Fruit fly (Drosophila melanogaster) whole organism, embryonic: ENCODE data around the gene Urm1.

Experiments
- Abd-B ChIP-seq: fragments of 200-800 bp; sonication (Bioruptor generic); optimal IDR thresholded peaks from 2 replicates; lab custom pipeline; 2018; ENCODE audit warnings: missing biosample characterization, mild to moderate bottlenecking, missing genetic modification characterization, moderate library complexity
- Atf-2 ChIP-seq: fragments of 200-800 bp; sonication (Bioruptor generic); optimal IDR thresholded peaks from 2 replicates; lab custom pipeline; 2016; ENCODE audit warnings: missing biosample characterization, missing genetic modification characterization
- Blimp-1 ChIP-seq: fragments of 200-800 bp; sonication (Bioruptor generic); optimal IDR thresholded peaks from 3 replicates; lab custom pipeline; 2018; ENCODE audit warnings: missing biosample characterization, missing genetic modification characterization, mild to moderate bottlenecking, moderate library complexity, missing genetic modification reagents
- CG10979 ChIP-seq: fragments of 200-800 bp; sonication (Bioruptor generic); optimal IDR thresholded peaks from 2 replicates; lab custom pipeline; 2018; ENCODE audit warnings: missing biosample characterization, mild to moderate bottlenecking, missing genetic modification characterization, moderate library complexity
- CG11504 ChIP-seq: fragments of 200-800 bp; sonication (Bioruptor generic); optimal IDR thresholded peaks from 3 replicates; lab custom pipeline; 2019; ENCODE audit warnings: missing biosample characterization, mild to moderate bottlenecking, missing genetic modification characterization, moderate library complexity
- CG12744 ChIP-seq: fragments of 200-800 bp; sonication (Bioruptor generic); optimal IDR thresholded peaks from 2 replicates; lab custom pipeline; 2016; ENCODE audit warnings: missing biosample characterization, missing genetic modification characterization
- CG12769 ChIP-seq: fragments of 200-800 bp; sonication (Bioruptor generic); optimal IDR thresholded peaks from 2 replicates; lab custom pipeline; 2019; ENCODE audit warnings: missing biosample characterization, mild to moderate bottlenecking, missing genetic modification characterization, moderate library complexity
- CG13894 ChIP-seq: fragments of 200-800 bp; sonication (Bioruptor generic); optimal IDR thresholded peaks from 3 replicates; lab custom pipeline; 2018; ENCODE audit warnings: missing biosample characterization, mild to moderate bottlenecking, missing genetic modification characterization, moderate library complexity
- CG17359 ChIP-seq: fragments of 200-800 bp; sonication (Bioruptor generic); optimal IDR thresholded peaks from 3 replicates; lab custom pipeline; 2018; ENCODE audit warnings: missing biosample characterization, mild to moderate bottlenecking, missing genetic modification characterization, moderate library complexity
- CG17385 ChIP-seq: fragments of 200-800 bp; sonication (Bioruptor generic); optimal IDR thresholded peaks from 3 replicates; lab custom pipeline; 2018; ENCODE audit warnings: missing biosample characterization, mild to moderate bottlenecking, missing genetic modification characterization
- CG18764 ChIP-seq: fragments of 200-800 bp; sonication (Bioruptor generic); optimal IDR thresholded peaks from 3 replicates; lab custom pipeline; 2016; ENCODE audit warnings: missing biosample characterization, missing genetic modification characterization
- CG2712 ChIP-seq: fragments of 200-800 bp; optimal IDR thresholded peaks from 3 replicates; lab custom pipeline; 2019; ENCODE audit warnings: missing biosample characterization, mild to moderate bottlenecking, missing genetic modification characterization, moderate library complexity
- CG30403 ChIP-seq: fragments of 200-800 bp; sonication (Bioruptor generic); optimal IDR thresholded peaks from 3 replicates; lab custom pipeline; 2016; ENCODE audit warnings: missing biosample characterization, missing genetic modification characterization
- CG31441 ChIP-seq: fragments of 200-800 bp; sonication (Bioruptor generic); IDR thresholded peaks from 2 replicates; pipeline ENCODE4 v1.3.6; 2022; ENCODE audit warnings: missing biosample characterization, missing genetic modification characterization
- CG5953 ChIP-seq: fragments of 200-800 bp; sonication (Bioruptor generic); IDR thresholded peaks from 2 replicates; pipeline ENCODE4 v1.3.6; 2022; ENCODE audit warnings: missing biosample characterization, missing genetic modification characterization
- CG6689 ChIP-seq: fragments of 200-800 bp; sonication (Bioruptor generic); IDR thresholded peaks from 2 replicates; pipeline ENCODE4 v1.3.6; 2022; ENCODE audit warnings: missing biosample characterization, missing genetic modification characterization
- CG7786 ChIP-seq: fragments of 200-800 bp; sonication (Bioruptor generic); optimal IDR thresholded peaks from 2 replicates; lab custom pipeline; 2016; ENCODE audit warnings: missing biosample characterization, missing genetic modification characterization
- CG7839 ChIP-seq: fragments of 200-800 bp; sonication (Bioruptor generic); optimal IDR thresholded peaks from 3 replicates; lab custom pipeline; 2018; ENCODE audit warnings: missing biosample characterization, mild to moderate bottlenecking, missing genetic modification characterization, moderate library complexity
- CG7963 ChIP-seq: fragments of 200-800 bp; sonication (Bioruptor generic); IDR thresholded peaks from 3 replicates; pipeline ENCODE4 v1.3.6; 2022; ENCODE audit warnings: missing biosample characterization, missing genetic modification characterization; ENCODE audit not compliant: partially characterized antibody
- CG9876 ChIP-seq: fragments of 200-800 bp; sonication (Bioruptor generic); optimal IDR thresholded peaks from 2 replicates; lab custom pipeline; 2016; ENCODE audit warnings: missing biosample characterization, missing genetic modification characterization
- Dip3 ChIP-seq: fragments of 200-800 bp; sonication (Bioruptor generic); optimal IDR thresholded peaks from 3 replicates; lab custom pipeline; 2016; ENCODE audit warnings: missing biosample characterization, missing genetic modification characterization
- Doc2 ChIP-seq: fragments of 200-800 bp; sonication (Bioruptor generic); IDR thresholded peaks from 2 replicates; pipeline ENCODE4 v1.3.6; 2022; ENCODE audit warnings: missing biosample characterization, missing genetic modification characterization
- Drgx ChIP-seq: fragments of 200-800 bp; sonication (Bioruptor generic); IDR thresholded peaks from 2 replicates; pipeline ENCODE4 v1.3.6; 2022; ENCODE audit warnings: missing biosample characterization, missing genetic modification characterization
- Ets65A ChIP-seq: fragments of 200-800 bp; sonication (Bioruptor generic); peaks from one replicate; lab custom pipeline; 2016; ENCODE audit warnings: missing biosample characterization, missing genetic modification characterization
- Lhr ChIP-seq: fragments of 200-800 bp; sonication (Bioruptor generic); optimal IDR thresholded peaks from 3 replicates; lab custom pipeline; 2017; ENCODE audit warnings: mild to moderate bottlenecking, missing biosample characterization, missing genetic modification reagents, missing genetic modification characterization
- NK7.1 ChIP-seq: fragments of 200-800 bp; sonication (Bioruptor generic); optimal IDR thresholded peaks from 3 replicates; lab custom pipeline; 2016; ENCODE audit warnings: missing biosample characterization, missing genetic modification characterization
- Oli ChIP-seq: fragments of 200-800 bp; sonication (Bioruptor generic); optimal IDR thresholded peaks from 2 replicates; lab custom pipeline; 2018; ENCODE audit warnings: missing biosample characterization, mild to moderate bottlenecking, missing genetic modification characterization, moderate library complexity
- Ptx1 ChIP-seq: fragments of 200-800 bp; sonication (Bioruptor generic); IDR thresholded peaks from 2 replicates; pipeline ENCODE4 v1.3.6; 2022; ENCODE audit warnings: missing biosample characterization, missing genetic modification characterization
- Sox102F ChIP-seq: fragments of 200-800 bp; sonication (Bioruptor generic); optimal IDR thresholded peaks from 2 replicates; lab custom pipeline; 2018; ENCODE audit warnings: missing biosample characterization, mild to moderate bottlenecking, missing genetic modification characterization, moderate library complexity
- Xrp1 ChIP-seq: fragments of 200-800 bp; sonication (Bioruptor generic); IDR thresholded peaks from 2 replicates; pipeline ENCODE4 v1.3.6; 2022; ENCODE audit warnings: missing biosample characterization, missing genetic modification characterization
- az2 ChIP-seq: fragments of 200-800 bp; sonication (Bioruptor generic); optimal IDR thresholded peaks from 3 replicates; lab custom pipeline; 2016; ENCODE audit warnings: missing biosample characterization, missing genetic modification characterization
- bsh ChIP-seq, 2 experiments: fragments of 200-800 bp; sonication (Bioruptor generic); optimal IDR thresholded peaks; 2 replicates each; lab custom pipeline; 2017 to 2018; ENCODE audit warnings: mild to moderate bottlenecking in 2 of 2, missing biosample characterization in 2 of 2, missing genetic modification characterization in 2 of 2, moderate library complexity in 1 of 2
- cato ChIP-seq: fragments of 200-800 bp; sonication (Bioruptor generic); optimal IDR thresholded peaks from 2 replicates; lab custom pipeline; 2016; ENCODE audit warnings: missing biosample characterization, missing genetic modification characterization, borderline replicate concordance
- ci ChIP-seq: fragments of 200-800 bp; sonication (Bioruptor generic); IDR thresholded peaks from 3 replicates; pipeline ENCODE4 v1.3.6; 2022; ENCODE audit warnings: missing biosample characterization, missing genetic modification characterization
- dmrt99B ChIP-seq: fragments of 200-800 bp; sonication (Bioruptor generic); optimal IDR thresholded peaks from 2 replicates; lab custom pipeline; 2018; ENCODE audit warnings: missing biosample characterization, mild to moderate bottlenecking, missing genetic modification characterization, moderate library complexity
- gem ChIP-seq: fragments of 200-800 bp; sonication (Bioruptor generic); optimal IDR thresholded peaks from 2 replicates; lab custom pipeline; 2019; ENCODE audit warnings: missing biosample characterization, mild to moderate bottlenecking, missing genetic modification characterization, moderate library complexity
- hkb ChIP-seq, 2 experiments: fragments of 200-800 bp in 1 of 2; fragments of >200 bp in 1 of 2; sonication (Bioruptor generic) in 1 of 2; IDR thresholded peaks in 1 of 2; optimal IDR thresholded peaks in 1 of 2; 2 replicates each; pipeline versions ENCODE4 v1.3.6 to Lab custom; 2017 to 2022; ENCODE audit warnings: missing biosample characterization in 1 of 2, missing genetic modification characterization in 1 of 2
- lab ChIP-seq: fragments of 200-800 bp; sonication (Bioruptor generic); optimal IDR thresholded peaks from 3 replicates; lab custom pipeline; 2017; ENCODE audit warnings: missing biosample characterization, missing genetic modification characterization, mild to moderate bottlenecking, moderate library complexity, missing genetic modification reagents
- mirr ChIP-seq: fragments of 200-800 bp; sonication (Bioruptor generic); optimal IDR thresholded peaks from 3 replicates; lab custom pipeline; 2018; ENCODE audit warnings: missing biosample characterization, mild to moderate bottlenecking, missing genetic modification characterization
- oc ChIP-seq: fragments of 200-800 bp; sonication (Bioruptor generic); optimal IDR thresholded peaks from 2 replicates; lab custom pipeline; 2018; ENCODE audit warnings: missing biosample characterization, mild to moderate bottlenecking, missing genetic modification characterization, moderate library complexity
- phol ChIP-seq: fragments of 200-800 bp; sonication (Bioruptor generic); optimal IDR thresholded peaks from 3 replicates; lab custom pipeline; 2018; ENCODE audit warnings: missing biosample characterization, mild to moderate bottlenecking, missing genetic modification characterization, moderate library complexity
- sens ChIP-seq: fragments of 200-800 bp; sonication (Bioruptor generic); peaks from one replicate; lab custom pipeline; 2016; ENCODE audit warnings: missing biosample characterization, missing genetic modification characterization
- sisA ChIP-seq: fragments of 200-800 bp; sonication (Bioruptor generic); IDR thresholded peaks from 2 replicates; pipeline ENCODE4 v1.3.6; 2022; ENCODE audit warnings: missing biosample characterization, missing genetic modification characterization
- stc ChIP-seq: fragments of 200-800 bp; sonication (Bioruptor generic); IDR thresholded peaks from 2 replicates; pipeline ENCODE4 v1.3.6; 2022; ENCODE audit warnings: missing biosample characterization, missing genetic modification characterization
- unpg ChIP-seq: fragments of 200-800 bp; sonication (Bioruptor generic); optimal IDR thresholded peaks from 3 replicates; lab custom pipeline; 2018; ENCODE audit warnings: missing biosample characterization, mild to moderate bottlenecking, missing genetic modification characterization, moderate library complexity
- usp ChIP-seq: fragments of >200 bp; optimal IDR thresholded peaks from 2 replicates; lab custom pipeline; 2017; ENCODE audit warnings: missing biosample characterization, missing genetic modification characterization
- vnd ChIP-seq: fragments of 200-800 bp; sonication (Bioruptor generic); IDR thresholded peaks from 3 replicates; pipeline ENCODE4 v1.3.6; 2022; ENCODE audit warnings: missing biosample characterization, missing genetic modification characterization; ENCODE audit not compliant: partially characterized antibody
- vvl ChIP-seq: fragments of 200-800 bp; sonication (Bioruptor generic); IDR thresholded peaks from 2 replicates; pipeline ENCODE4 v1.3.6; 2022; ENCODE audit warnings: missing biosample characterization, missing genetic modification characterization

Gene Urm1

DNA sequence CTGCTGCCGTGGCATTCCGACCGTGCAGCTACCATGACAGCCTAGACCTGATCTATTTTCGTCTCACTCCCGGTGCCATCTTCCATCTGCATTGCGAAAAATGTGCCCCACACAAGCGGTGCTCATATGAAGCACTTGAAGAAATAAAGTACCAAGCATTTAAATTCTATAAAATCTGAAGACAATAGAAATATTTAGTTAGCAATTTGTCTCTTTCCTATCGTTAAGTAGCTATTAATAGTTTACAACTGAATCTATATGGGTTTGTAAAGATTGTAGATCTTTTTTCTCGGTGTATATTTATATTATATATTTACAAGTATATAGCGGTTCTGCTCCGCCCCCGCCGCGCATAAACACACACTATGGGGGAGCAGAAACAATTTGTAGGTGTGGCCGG is 29.0 kb downstream of the Urm1 start:
- TF ChIP-seq bsh (GFP tag; optimal IDR thresholded peaks at IDR 0.05; lab: Kevin White, UChicago) (peak; percentile 40 to 55), usp (no peak), unpg (GFP tag; lab: Kevin White, UChicago) (peak; percentile 25), phol (tag; lab: Kevin White, UChicago) (peak; percentile 18), Xrp1 (GFP tag; lab: Robert Waterston, UW) (peak; percentile 35; the same call in 1 of the 2 replicates), CG7786 (GFP tag; lab: Kevin White, UChicago) (no peak), gem (tag; lab: Kevin White, UChicago) (peak; percentile 35), ci (0 out of 3 replicates have a peak, but pooled peaks have one; percentile 24), CG12744 (no peak), vvl (GFP tag; lab: Robert Waterston, UW) (0 out of 2 replicates have a peak, but pooled peaks have one; percentile 9), Atf-2 (GFP tag; lab: Kevin White, UChicago) (no peak), CG7963 (GFP tag; lab: Robert Waterston, UW) (no peak), lab (GFP tag; lab: Kevin White, UChicago) (no peak), Ptx1 (0 out of 2 replicates have a peak, but pooled peaks have one; percentile 13), stc (GFP tag; lab: Robert Waterston, UW) (no peak), mirr (GFP tag; lab: Kevin White, UChicago) (no peak), Doc2 (no peak), NK7.1 (GFP tag; lab: Kevin White, UChicago) (no peak), vnd (GFP tag; lab: Robert Waterston, UW) (no peak), Abd-B (GFP tag; lab: Kevin White, UChicago) (no peak), Dip3 (GFP tag; lab: Kevin White, UChicago) (no peak), Oli (tag; lab: Kevin White, UChicago) (peak; percentile 13), az2 (GFP tag; lab: Kevin White, UChicago) (no peak), CG6689 (peak; percentile 29; the same call in 1 of the 2 replicates), sens (GFP tag; lab: Kevin White, UChicago) (peak; percentile 7), CG7839 (tag; lab: Kevin White, UChicago) (peak; percentile 10), CG5953 (no peak), Drgx (GFP tag; lab: Robert Waterston, UW) (peak; percentile 88), CG10979 (no peak), CG13894 (tag; lab: Kevin White, UChicago) (no peak), CG30403 (peak; percentile 22), CG31441 (peak; percentile 35; the same call in 1 of the 2 replicates), dmrt99B (tag; lab: Kevin White, UChicago) (peak; percentile 7), Sox102F (peak; percentile 44), CG9876 (no peak), CG11504 (tag; lab: Kevin White, UChicago) (peak; percentile 27), CG2712 (tag; lab: Kevin White, UChicago) (peak; percentile 16), hkb (optimal IDR thresholded peaks at IDR 0.05; lab: Kevin White, UChicago) (no peak), hkb (GFP tag; IDR thresholded peaks at IDR 0.05; lab: Robert Waterston, UW) (0 out of 2 replicates have a peak, but pooled peaks have one; percentile 22), sisA (GFP tag; lab: Robert Waterston, UW) (peak; percentile 8; the same call in 1 of the 2 replicates), CG17385 (no peak)
- TF ChIP-seq, all 482 proteins: peak for 21

DNA sequence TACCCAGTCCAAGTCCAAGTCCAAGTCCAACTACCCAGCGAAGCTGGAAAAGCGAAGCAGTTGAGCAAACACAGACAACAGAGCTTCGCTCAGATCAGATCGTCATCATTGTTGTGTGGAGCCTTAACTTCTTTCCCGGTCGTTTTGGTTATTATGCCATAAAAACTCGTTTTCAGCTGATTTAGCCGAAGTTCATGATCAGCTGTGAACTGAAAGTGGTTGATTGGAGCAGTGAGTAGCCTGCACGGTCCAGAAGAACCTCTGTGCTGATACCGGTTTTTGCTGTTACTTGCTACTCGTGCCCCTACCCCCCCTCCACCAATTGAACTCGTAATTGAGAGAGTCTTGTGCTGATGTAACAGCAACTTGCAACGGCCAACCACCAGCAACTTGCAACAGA is 29.7 kb downstream of the Urm1 start:
- TF ChIP-seq CG17359 (no peak), cato (GFP tag; lab: Kevin White, UChicago) (no peak), CG12769 (tag; lab: Kevin White, UChicago) (peak; percentile 26), Ets65A (GFP tag; lab: Kevin White, UChicago) (peak; percentile 80), oc (no peak), CG18764 (GFP tag; lab: Kevin White, UChicago) (no peak), Blimp-1 (GFP tag; lab: Kevin White, UChicago) (peak; percentile 39), Lhr (GFP tag; lab: Kevin White, UChicago) (no peak)
